Worm (Caenorhabditis elegans) whole organism, mixed stage, embryonic: ENCODE results near the gene lido-5.

ENCODE experiments used
- elt-1 ChIP-seq: sonication (generic microtip); optimal IDR thresholded peaks from 2 replicates; lab custom pipeline; 2017; ENCODE audit warnings: missing genetic modification characterization, mild to moderate bottlenecking, missing compliant biosample characterization, antibody characterized with exemption, moderate library complexity, borderline replicate concordance; ENCODE audit not compliant: insufficient read depth
- elt-3 ChIP-seq: fragments of 150-350 bp; optimal IDR thresholded peaks from 2 replicates; lab custom pipeline; 2014; ENCODE audit warnings: missing biosample characterization, missing genetic modification characterization
- hlh-1 ChIP-seq: fragments of 150-350 bp; optimal IDR thresholded peaks from 2 replicates; lab custom pipeline; 2014; ENCODE audit warnings: missing biosample characterization, missing genetic modification reagents, missing genetic modification characterization
- mep-1 ChIP-seq: fragments of 150-350 bp; optimal IDR thresholded peaks from 2 replicates; lab custom pipeline; 2017; ENCODE audit warnings: missing biosample characterization, missing genetic modification reagents, missing genetic modification characterization, inconsistent platforms
- mls-2 ChIP-seq: sonication (generic microtip); optimal IDR thresholded peaks from 2 replicates; lab custom pipeline; 2016; ENCODE audit warnings: mild to moderate bottlenecking, missing genetic modification characterization, moderate library complexity, missing compliant biosample characterization
- nhr-237 ChIP-seq: fragments of 150-350 bp; optimal IDR thresholded peaks from 2 replicates; lab custom pipeline; 2014; ENCODE audit warnings: missing biosample characterization, missing genetic modification characterization
- nhr-28 ChIP-seq: fragments of 150-350 bp; optimal IDR thresholded peaks from 2 replicates; lab custom pipeline; 2014; ENCODE audit warnings: missing biosample characterization, missing genetic modification characterization
- nhr-76 ChIP-seq: sonication (generic microtip); optimal IDR thresholded peaks from 2 replicates; lab custom pipeline; 2017; ENCODE audit warnings: missing biosample characterization, missing genetic modification characterization
- sptf-1 ChIP-seq: sonication (generic microtip); optimal IDR thresholded peaks from 2 replicates; lab custom pipeline; 2017; ENCODE audit warnings: mild to moderate bottlenecking, missing genetic modification characterization, moderate library complexity, missing compliant biosample characterization
- unc-39 ChIP-seq: fragments of 150-350 bp; optimal IDR thresholded peaks from 2 replicates; lab custom pipeline; 2014; ENCODE audit warnings: missing biosample characterization, missing genetic modification characterization
- unc-62 ChIP-seq: fragments of 150-350 bp; optimal IDR thresholded peaks from 2 replicates; lab custom pipeline; 2014; ENCODE audit warnings: missing biosample characterization, missing genetic modification reagents, missing genetic modification characterization

DNA sequence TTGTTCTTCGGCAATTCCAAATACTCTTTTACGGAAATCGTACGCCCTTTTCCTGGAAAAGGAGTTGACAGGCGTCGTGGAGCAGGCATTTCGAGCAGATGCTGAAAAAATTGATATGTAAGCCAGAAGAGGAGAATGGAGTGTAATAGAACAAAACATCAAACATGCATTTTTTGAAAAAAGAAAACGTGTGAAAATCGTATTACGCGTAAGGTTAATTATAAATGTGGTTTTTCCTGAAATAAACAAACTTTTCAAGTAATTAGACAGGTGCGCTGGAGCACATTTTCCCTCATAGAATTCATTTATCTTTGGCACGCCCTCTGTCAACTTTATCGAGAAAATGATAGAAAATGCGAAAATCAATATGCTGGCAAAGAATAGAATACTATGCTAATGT lies 4.6 kb upstream of the lido-5 start, which contains the start of gene lido-6:
- TF ChIP-seq mls-2 (tag; lab: Kevin White, UChicago): no peak
- no peak for TF ChIP-seq nhr-237
- no peak for TF ChIP-seq elt-3
- no peak for TF ChIP-seq nhr-28 (tag; lab: Kevin White, UChicago)
- TF ChIP-seq unc-39 (tag; lab: Kevin White, UChicago): no peak
- no peak for TF ChIP-seq hlh-1
- no peak for TF ChIP-seq elt-1 (tag; lab: Kevin White, UChicago)
- no peak for TF ChIP-seq mep-1 (tag; lab: Kevin White, UChicago)
- TF ChIP-seq nhr-76: no peak
- TF ChIP-seq unc-62 (GFP tag; lab: Kevin White, UChicago): no peak
- no peak for TF ChIP-seq sptf-1 (tag; lab: Kevin White, UChicago)
